Worm (Caenorhabditis elegans): Measurements from ENCODE around the gene irld-29.
"Not testable (repeated sequence)": the region's sequence is repeated elsewhere in the genome, so short reads cannot be mapped to it uniquely, and the experiment has no call there.

The irld-29 gene

DNA sequence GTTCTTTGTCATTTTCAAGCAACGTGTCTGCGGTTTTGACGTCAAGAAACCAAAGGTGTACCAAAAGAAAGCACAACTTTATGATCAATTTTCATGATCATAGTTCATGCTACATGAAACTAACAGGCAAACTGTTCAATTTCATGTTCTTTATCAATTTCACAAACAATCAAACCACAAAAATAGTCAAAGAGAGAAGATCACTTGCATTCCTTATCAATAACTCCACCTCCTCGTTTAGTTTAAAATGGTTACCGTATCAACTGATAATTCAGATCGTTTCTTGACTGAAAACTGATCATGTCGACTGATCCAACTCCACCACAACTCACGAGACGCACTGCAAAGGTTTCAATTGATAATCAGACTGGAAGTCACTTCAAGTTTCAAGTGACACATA lies 8.3 kb downstream of the irld-29 start, which contains the start of gene pud-1.1:
TSS of gene pud-1.1 (plus strand) at position 301 of the 400 bp plus-strand sequence.
- TF ChIP-seq lim-7 (GFP tag; IDR thresholded peaks at IDR 0.05); spr-1 (tag; optimal IDR thresholded peaks at IDR 0.05); nhr-237 (tag; optimal IDR thresholded peaks at IDR 0.05): not testable (repeated sequence)

DNA sequence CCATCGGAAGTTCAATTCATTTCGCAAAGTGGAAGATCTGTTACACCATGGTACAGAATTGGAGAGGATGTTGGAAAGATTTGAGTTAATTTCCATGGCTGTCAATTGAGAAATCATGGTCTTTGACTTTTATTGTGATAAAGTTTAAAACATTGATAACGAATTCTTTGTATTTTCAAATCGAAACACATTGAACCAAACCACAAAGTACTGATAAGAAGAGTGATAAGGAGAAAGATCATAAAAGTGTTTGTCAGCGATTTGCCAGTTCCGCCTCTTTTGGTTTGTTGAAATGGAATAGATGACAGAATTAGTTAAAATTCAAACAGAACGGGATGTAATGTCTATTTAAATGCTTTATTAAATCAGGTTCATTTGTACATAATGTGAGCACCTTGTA lies 11.3 kb downstream of the irld-29 start:
- peak; percentile 53; the same call in 1 of the 2 replicates for TF ChIP-seq tra-1 (GFP tag; IDR thresholded peaks at IDR 0.05)
- peak; percentile 88 for TF ChIP-seq nhr-77 (tag; optimal IDR thresholded peaks at IDR 0.05)
- peak; percentile 56 for TF ChIP-seq pqm-1 (tag; optimal IDR thresholded peaks at IDR 0.05)
- TF ChIP-seq ceh-82 (tag; optimal IDR thresholded peaks at IDR 0.05): no peak
- peak; percentile 80 for TF ChIP-seq nhr-28 (tag; optimal IDR thresholded peaks at IDR 0.05)
- TF ChIP-seq daf-16 (GFP tag; optimal IDR thresholded peaks at IDR 0.05): no peak
- peak; percentile 88 for TF ChIP-seq daf-16 (tag; optimal IDR thresholded peaks at IDR 0.05)
- TF ChIP-seq lsy-2 (tag; optimal IDR thresholded peaks at IDR 0.05): peak in 1 of 2 experiments; percentile 51
- peak; percentile 92 for TF ChIP-seq dve-1 (tag; optimal IDR thresholded peaks at IDR 0.05; ENCODE audit: insufficient read depth)
- TF ChIP-seq hlh-11 (tag; optimal IDR thresholded peaks at IDR 0.05): peak; percentile 66
- peak; percentile 10 for TF ChIP-seq nhr-10 (tag; optimal IDR thresholded peaks at IDR 0.05)
- TF ChIP-seq R02D3.7 (tag; optimal IDR thresholded peaks at IDR 0.05): no peak
- peak; percentile 95 for TF ChIP-seq dmd-6 (GFP tag; IDR thresholded peaks at IDR 0.05)
- peak; percentile 88 for TF ChIP-seq php-3 (GFP tag; IDR thresholded peaks at IDR 0.05)
- TF ChIP-seq zag-1 (tag; optimal IDR thresholded peaks at IDR 0.05): no peak
- TF ChIP-seq jun-1 (tag; optimal IDR thresholded peaks at IDR 0.05): no peak
- TF ChIP-seq hif-1 (tag; optimal IDR thresholded peaks at IDR 0.05): no peak
- peak; percentile 68 for TF ChIP-seq nhr-102 (tag; optimal IDR thresholded peaks at IDR 0.05)
- no peak for TF ChIP-seq zip-2 (tag; optimal IDR thresholded peaks at IDR 0.05)

DNA sequence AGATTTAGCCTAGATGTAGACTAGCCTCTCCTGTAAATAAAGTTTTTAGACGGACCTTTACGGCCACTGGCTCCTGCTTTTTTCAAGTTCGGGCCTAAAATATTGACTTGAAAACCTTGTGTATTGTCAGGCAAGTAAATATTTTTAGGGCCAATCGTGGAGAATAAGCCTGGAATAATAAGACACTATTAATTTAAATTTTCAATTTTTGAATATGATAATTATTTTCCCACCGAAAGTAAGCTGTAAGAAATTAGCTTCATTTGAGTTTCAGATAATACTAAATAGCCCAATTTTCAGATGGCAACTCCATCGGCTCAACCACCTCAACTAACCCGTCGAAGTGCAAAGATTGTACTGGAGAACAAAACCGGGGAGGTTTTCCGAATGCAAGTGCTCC lies 12.1 kb downstream of the irld-29 start, which contains the start of gene pud-4:
TSS of gene pud-4 (plus strand) at position 301 of the 400 bp plus-strand sequence.
- TF ChIP-seq mdt-29 (GFP tag; IDR thresholded peaks at IDR 0.05): no peak
- TF ChIP-seq php-3 (GFP tag; IDR thresholded peaks at IDR 0.05): no peak
- no peak for TF ChIP-seq egl-43 (GFP tag; IDR thresholded peaks at IDR 0.05)
- TF ChIP-seq daf-19 (GFP tag; conservative IDR thresholded peaks at IDR 0.05): no peak
- no peak for TF ChIP-seq dmd-9 (GFP tag; IDR thresholded peaks at IDR 0.05)
- no peak for TF ChIP-seq hlh-30 (tag; optimal IDR thresholded peaks at IDR 0.05; ENCODE audit: insufficient read depth)
- no peak for TF ChIP-seq D1046.2 (GFP tag; IDR thresholded peaks at IDR 0.05)
- no peak for TF ChIP-seq daf-12 (tag; optimal IDR thresholded peaks at IDR 0.05)
- no peak for TF ChIP-seq ztf-7 (tag; optimal IDR thresholded peaks at IDR 0.05)
- no peak for TF ChIP-seq F49E8.2 (tag; optimal IDR thresholded peaks at IDR 0.05; ENCODE audit: borderline replicate concordance)
- no peak for TF ChIP-seq spr-3 (GFP tag; optimal IDR thresholded peaks at IDR 0.05)
- TF ChIP-seq daf-8 (GFP tag; IDR thresholded peaks at IDR 0.05): no peak
- TF ChIP-seq mxl-2 (GFP tag; conservative IDR thresholded peaks at IDR 0.05): no peak
- TF ChIP-seq tra-1 (GFP tag; IDR thresholded peaks at IDR 0.05): no peak
- TF ChIP-seq nhr-6 (tag; optimal IDR thresholded peaks at IDR 0.05): no peak
- TF ChIP-seq pqm-1 (tag; optimal IDR thresholded peaks at IDR 0.05): no peak
- TF ChIP-seq F26F4.8 (GFP tag; conservative IDR thresholded peaks at IDR 0.05): no peak
- TF ChIP-seq snpc-4 (tag; optimal IDR thresholded peaks at IDR 0.05): no peak
- TF ChIP-seq zip-2 (tag; optimal IDR thresholded peaks at IDR 0.05): no peak
- TF ChIP-seq hlh-11 (tag; optimal IDR thresholded peaks at IDR 0.05): no peak

DNA sequence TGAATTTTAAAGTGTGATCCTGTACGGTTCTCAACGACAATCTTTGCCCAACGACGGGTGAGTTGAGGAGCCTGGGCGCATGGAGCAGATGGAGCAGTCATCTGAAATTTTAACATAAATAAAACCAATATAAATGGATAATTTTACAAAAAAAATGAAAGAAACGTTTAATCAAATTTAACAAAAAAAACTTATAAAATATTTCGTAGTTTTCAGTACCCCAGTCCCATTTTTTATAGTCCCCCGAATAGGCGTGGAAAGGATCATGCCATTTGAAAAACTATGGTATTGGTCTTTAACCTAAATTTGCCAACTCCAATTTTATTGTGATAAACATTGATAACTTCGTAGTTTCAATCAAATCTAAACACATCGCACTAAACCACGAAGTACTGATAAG lies 13.4 kb downstream of the irld-29 start, which contains the start of gene pud-3:
TSS of gene pud-3 (minus strand) at position 101 of the 400 bp plus-strand sequence.
- TF ChIP-seq mxl-3 (GFP tag; optimal IDR thresholded peaks at IDR 0.05) (no peak), nhr-28 (tag; optimal IDR thresholded peaks at IDR 0.05) (no peak), daf-16 (GFP tag; optimal IDR thresholded peaks at IDR 0.05) (no peak), daf-16 (tag; optimal IDR thresholded peaks at IDR 0.05) (peak; percentile 61), nhr-48 (tag; optimal IDR thresholded peaks at IDR 0.05) (no peak), aha-1 (tag) (no peak), fkh-10 (GFP tag; optimal IDR thresholded peaks at IDR 0.05) (no peak), attf-4 (tag; optimal IDR thresholded peaks at IDR 0.05) (no peak), dve-1 (tag; optimal IDR thresholded peaks at IDR 0.05; ENCODE audit: insufficient read depth) (peak; percentile 10), set-16 (GFP tag; IDR thresholded peaks at IDR 0.05) (no peak)
